Worm (Caenorhabditis elegans) whole organism, L4/young adult: Measurements from ENCODE around the gene hpo-9.

Source experiments
- W03F9.2 ChIP-seq: fragments of 150-350 bp; optimal IDR thresholded peaks from 2 replicates; lab custom pipeline; 2014; ENCODE audit warnings: missing biosample characterization, missing genetic modification characterization
- dao-5 ChIP-seq: sonication (generic microtip); optimal IDR thresholded peaks from 2 replicates; lab custom pipeline; 2016; ENCODE audit warnings: missing genotype, missing genetic modification characterization, moderate library complexity, missing compliant biosample characterization
- him-1 ChIP-seq: sonication (generic microtip); optimal IDR thresholded peaks from 2 replicates; lab custom pipeline; 2016; ENCODE audit warnings: missing genotype, missing genetic modification reagents, missing genetic modification characterization, missing compliant biosample characterization

ce11 chrV:7225894-7226293, 11.0 kb downstream of the hpo-9 start:
- TF ChIP-seq W03F9.2: no peak
- TF ChIP-seq him-1 (tag; lab: Kevin White, UChicago): no peak
- no peak for TF ChIP-seq dao-5 (tag; lab: Kevin White, UChicago)
